Worm (Caenorhabditis elegans) whole organism, young adult: ENCODE data around the gene Y5F2A.4.

ENCODE experiments used
- C17E4.6 ChIP-seq: fragments of 200-800 bp; sonication (Bioruptor generic); IDR thresholded peaks from 2 replicates; pipeline ENCODE4 v1.3.6; 2022; ENCODE audit warnings: missing genetic modification reagents, missing genetic modification characterization, missing compliant biosample characterization
- F22D6.2 ChIP-seq: sonication (generic microtip); optimal IDR thresholded peaks from 2 replicates; lab custom pipeline; 2016; ENCODE audit warnings: mild to moderate bottlenecking, missing genetic modification characterization, missing compliant biosample characterization
- F33H1.4 ChIP-seq: fragments of 200-800 bp; sonication (Bioruptor generic); IDR thresholded peaks from 2 replicates; pipeline ENCODE4 v1.3.6; 2022; ENCODE audit warnings: missing genetic modification reagents, missing genetic modification characterization, missing compliant biosample characterization
- F52B5.7 ChIP-seq: sonication (generic microtip); optimal IDR thresholded peaks from 2 replicates; lab custom pipeline; 2016; ENCODE audit warnings: mild to moderate bottlenecking, missing genetic modification characterization, missing compliant biosample characterization
- F57A8.1 ChIP-seq: fragments of 200-800 bp; sonication (Bioruptor generic); optimal IDR thresholded peaks from 2 replicates; lab custom pipeline; 2018; ENCODE audit warnings: mild to moderate bottlenecking, missing genetic modification characterization, moderate library complexity, missing compliant biosample characterization
- T07F8.4 ChIP-seq: sonication (generic microtip); optimal IDR thresholded peaks from 2 replicates; lab custom pipeline; 2016; ENCODE audit warnings: mild to moderate bottlenecking, missing genetic modification characterization, moderate library complexity, missing compliant biosample characterization
- Y56A3A.18 ChIP-seq: fragments of 200-800 bp; sonication (Bioruptor generic); IDR thresholded peaks from 2 replicates; pipeline ENCODE4 v1.3.6; 2022; ENCODE audit warnings: missing genetic modification reagents, missing genetic modification characterization, missing compliant biosample characterization
- akir-1 ChIP-seq: fragments of 200-800 bp; sonication (Bioruptor generic); optimal IDR thresholded peaks from 2 replicates; lab custom pipeline; 2018; ENCODE audit warnings: mild to moderate bottlenecking, missing genetic modification characterization, moderate library complexity, missing compliant biosample characterization
- ama-1 ChIP-seq, 3 experiments: fragments of 150-350 bp in 1 of 3; sonication (generic microtip) in 2 of 3; optimal IDR thresholded peaks; 2 replicates each; lab custom pipeline; 2014 to 2018; ENCODE audit warnings: missing biosample characterization in 2 of 3, missing genetic modification characterization in 2 of 3, missing genetic modification reagents in 2 of 3
- aptf-2 ChIP-seq: fragments of 200-800 bp; sonication (Bioruptor generic); conservative IDR thresholded peaks from 2 replicates; pipeline ENCODE4 v1.3.6; 2022; ENCODE audit warnings: missing genetic modification reagents, missing genetic modification characterization, missing compliant biosample characterization
- atf-7 ChIP-seq: sonication (generic microtip); optimal IDR thresholded peaks from 2 replicates; lab custom pipeline; 2017; ENCODE audit warnings: mild to moderate bottlenecking, missing genetic modification characterization, missing compliant biosample characterization
- bed-2 ChIP-seq: fragments of 200-800 bp; sonication (Bioruptor generic); IDR thresholded peaks from 2 replicates; pipeline ENCODE4 v1.3.6; 2022; ENCODE audit warnings: missing genetic modification reagents, missing genetic modification characterization, missing compliant biosample characterization
- cebp-2 ChIP-seq: fragments of 200-800 bp; sonication (Bioruptor generic); IDR thresholded peaks from 2 replicates; pipeline ENCODE4 v1.3.6; 2022; ENCODE audit warnings: missing genetic modification characterization, missing compliant biosample characterization
- ceh-27 ChIP-seq: fragments of 200-800 bp; sonication (Bioruptor generic); optimal IDR thresholded peaks from 2 replicates; lab custom pipeline; 2018; ENCODE audit warnings: mild to moderate bottlenecking, missing genetic modification characterization, moderate library complexity, missing compliant biosample characterization
- ceh-58 ChIP-seq: fragments of 200-800 bp; sonication (Bioruptor generic); IDR thresholded peaks from 2 replicates; pipeline ENCODE4 v1.3.6; 2022; ENCODE audit warnings: missing genetic modification characterization, missing compliant biosample characterization
- ceh-79 ChIP-seq: sonication (generic microtip); optimal IDR thresholded peaks from 2 replicates; lab custom pipeline; 2017; ENCODE audit warnings: mild to moderate bottlenecking, missing genetic modification characterization, missing compliant biosample characterization
- chd-7 ChIP-seq: sonication (generic microtip); optimal IDR thresholded peaks from 2 replicates; lab custom pipeline; 2016; ENCODE audit warnings: mild to moderate bottlenecking, missing genetic modification characterization, moderate library complexity, missing compliant biosample characterization
- dox-1 ChIP-seq: fragments of 200-800 bp; sonication (Bioruptor generic); IDR thresholded peaks from 2 replicates; pipeline ENCODE4 v1.3.6; 2022; ENCODE audit warnings: missing genetic modification reagents, missing genetic modification characterization, missing compliant biosample characterization
- him-1 ChIP-seq: sonication (generic microtip); optimal IDR thresholded peaks from 2 replicates; lab custom pipeline; 2016; ENCODE audit warnings: missing genotype, missing genetic modification reagents, missing genetic modification characterization, missing compliant biosample characterization
- hlh-12 ChIP-seq: sonication (generic microtip); optimal IDR thresholded peaks from 2 replicates; lab custom pipeline; 2016; ENCODE audit warnings: missing genetic modification characterization, missing compliant biosample characterization
- hsf-1 ChIP-seq: fragments of 200-800 bp; sonication (Bioruptor generic); IDR thresholded peaks from 2 replicates; pipeline ENCODE4 v1.3.6; 2022; ENCODE audit warnings: missing genetic modification reagents, missing genetic modification characterization, missing compliant biosample characterization
- let-526 ChIP-seq: fragments of 200-800 bp; sonication (Bioruptor generic); IDR thresholded peaks from 2 replicates; pipeline ENCODE4 v1.3.6; 2022; ENCODE audit warnings: missing genetic modification reagents, missing genetic modification characterization, missing compliant biosample characterization
- lin-40 ChIP-seq: sonication (generic microtip); optimal IDR thresholded peaks from 2 replicates; lab custom pipeline; 2016; ENCODE audit warnings: missing genetic modification characterization, mild to moderate bottlenecking, missing compliant biosample characterization, missing genotype, missing genetic modification reagents
- lsl-1 ChIP-seq: fragments of 200-800 bp; sonication (Bioruptor generic); optimal IDR thresholded peaks from 2 replicates; lab custom pipeline; 2018; ENCODE audit warnings: mild to moderate bottlenecking, missing genetic modification characterization, moderate library complexity, missing compliant biosample characterization
- madf-10 ChIP-seq: sonication (generic microtip); optimal IDR thresholded peaks from 2 replicates; lab custom pipeline; 2016; ENCODE audit warnings: mild to moderate bottlenecking, missing genetic modification characterization, missing compliant biosample characterization
- madf-6 ChIP-seq: fragments of 200-800 bp; sonication (Bioruptor generic); IDR thresholded peaks from 2 replicates; pipeline ENCODE4 v1.3.6; 2022; ENCODE audit warnings: missing genetic modification reagents, missing genetic modification characterization, missing compliant biosample characterization
- nfya-1 ChIP-seq: sonication (generic microtip); optimal IDR thresholded peaks from 2 replicates; lab custom pipeline; 2017; ENCODE audit warnings: antibody characterized with exemption, missing compliant biosample characterization, missing genetic modification characterization, borderline replicate concordance; ENCODE audit not compliant: insufficient read depth
- nfya-2 ChIP-seq: fragments of 200-800 bp; sonication (Bioruptor generic); IDR thresholded peaks from 2 replicates; pipeline ENCODE4 v1.3.6; 2022; ENCODE audit warnings: missing genetic modification reagents, missing genetic modification characterization, missing compliant biosample characterization
- nhr-179 ChIP-seq: sonication (generic microtip); optimal IDR thresholded peaks from 2 replicates; lab custom pipeline; 2016; ENCODE audit warnings: mild to moderate bottlenecking, missing genetic modification characterization, missing compliant biosample characterization
- nhr-90 ChIP-seq: sonication (generic microtip); optimal IDR thresholded peaks from 2 replicates; lab custom pipeline; 2016; ENCODE audit warnings: missing genotype, mild to moderate bottlenecking, missing genetic modification characterization, missing compliant biosample characterization
- pha-4 ChIP-seq: fragments of 150-350 bp; sonication (generic microtip); optimal IDR thresholded peaks from 2 replicates; lab custom pipeline; 2014; ENCODE audit warnings: missing biosample characterization, missing genetic modification reagents, missing genetic modification characterization
- rec-8 ChIP-seq, 2 experiments: sonication (generic microtip); optimal IDR thresholded peaks; 2 replicates each; lab custom pipeline; 2016; ENCODE audit warnings: mild to moderate bottlenecking in 2 of 2, missing genetic modification characterization in 2 of 2, missing genetic modification reagents in 2 of 2, missing genotype in 2 of 2, missing biosample characterization in 1 of 2, missing compliant biosample characterization in 1 of 2, moderate library complexity in 1 of 2
- rpc-1 ChIP-seq, 2 experiments: fragments of 150-350 bp in 1 of 2; sonication (generic microtip) in 1 of 2; optimal IDR thresholded peaks; 2 replicates each; lab custom pipeline; 2014 to 2018; ENCODE audit warnings: missing biosample characterization in 1 of 2, missing genetic modification characterization in 1 of 2, missing genetic modification reagents in 1 of 2, missing genotype in 1 of 2
- sdz-38 ChIP-seq: sonication (generic microtip); optimal IDR thresholded peaks from 2 replicates; lab custom pipeline; 2016; ENCODE audit warnings: missing genotype, missing genetic modification characterization, missing compliant biosample characterization
- snpc-1.3 ChIP-seq: sonication (generic microtip); optimal IDR thresholded peaks from 2 replicates; lab custom pipeline; 2017; ENCODE audit warnings: missing genetic modification characterization, mild to moderate bottlenecking, missing compliant biosample characterization, antibody characterized with exemption, moderate library complexity, missing genotype, missing genetic modification reagents; ENCODE audit not compliant: insufficient read depth
- snpc-4 ChIP-seq, 5 experiments: fragments of 150-350 bp in 1 of 5; sonication (generic microtip) in 4 of 5; optimal IDR thresholded peaks; 2 replicates each; lab custom pipeline; 2014 to 2018; ENCODE audit warnings: missing genetic modification characterization in 5 of 5, missing biosample characterization in 3 of 5, antibody characterized with exemption in 2 of 5, mild to moderate bottlenecking in 2 of 5, missing compliant biosample characterization in 2 of 5, missing genotype in 2 of 5, moderate library complexity in 2 of 5, missing genetic modification reagents in 1 of 5
- somi-1 ChIP-seq: fragments of 200-800 bp; sonication (Bioruptor generic); optimal IDR thresholded peaks from 2 replicates; lab custom pipeline; 2018; ENCODE audit warnings: mild to moderate bottlenecking, missing genetic modification characterization, missing compliant biosample characterization
- sptf-2 ChIP-seq: fragments of 200-800 bp; sonication (Bioruptor generic); optimal IDR thresholded peaks from 2 replicates; lab custom pipeline; 2018; ENCODE audit warnings: mild to moderate bottlenecking, missing genetic modification characterization, missing compliant biosample characterization
- tbp1 ChIP-seq: fragments of 200-800 bp; sonication (Bioruptor generic); optimal IDR thresholded peaks from 2 replicates; lab custom pipeline; 2018; ENCODE audit warnings: mild to moderate bottlenecking, missing genetic modification characterization, missing compliant biosample characterization
- tlf-1 ChIP-seq: fragments of 200-800 bp; sonication (Bioruptor generic); optimal IDR thresholded peaks from 2 replicates; lab custom pipeline; 2018; ENCODE audit warnings: mild to moderate bottlenecking, missing genetic modification characterization, missing compliant biosample characterization
- xnd-1 ChIP-seq: sonication (generic microtip); optimal IDR thresholded peaks from 2 replicates; lab custom pipeline; 2016; ENCODE audit warnings: missing genotype, missing genetic modification reagents, missing genetic modification characterization, missing compliant biosample characterization
- ztf-3 ChIP-seq: fragments of 200-800 bp; sonication (Bioruptor generic); optimal IDR thresholded peaks from 2 replicates; lab custom pipeline; 2018; ENCODE audit warnings: mild to moderate bottlenecking, missing genetic modification characterization, missing compliant biosample characterization

Gene Y5F2A.4

ce11 chrIV:11119972-11120562 lies 41.7 kb upstream of the Y5F2A.4 start:
- peak; percentile 5 for TF ChIP-seq ama-1 (optimal IDR thresholded peaks at IDR 0.05; lab: Kevin White, UChicago)
- no peak for TF ChIP-seq ama-1 (GFP tag; optimal IDR thresholded peaks at IDR 0.05; lab: Kevin White, UChicago)
- TF ChIP-seq T07F8.4 (tag; lab: Kevin White, UChicago) = no peak
- no peak for TF ChIP-seq nhr-179 (tag; lab: Kevin White, UChicago)

ce11 chrIV:11118837-11119491 lies 40.6 kb upstream of the Y5F2A.4 start, which contains the start of the genes imp-2 and enpl-1:
TSS of gene imp-2 (minus strand) at chrIV:11118887.
TSS of gene enpl-1 (plus strand) at chrIV:11119298.
- TF ChIP-seq madf-6 (GFP tag; lab: Robert Waterston, UW) (peak; percentile 60; the same call in 1 of the 2 replicates), hlh-12 (tag; lab: Kevin White, UChicago) (no peak), lin-40 (tag; lab: Kevin White, UChicago) (peak; percentile 85), bed-2 (GFP tag; lab: Robert Waterston, UW) (no peak), T07F8.4 (tag; lab: Kevin White, UChicago) (no peak), hsf-1 (GFP tag; lab: Robert Waterston, UW) (no peak), rpc-1 (optimal IDR thresholded peaks at IDR 0.05; lab: Kevin White, UChicago) (no peak), rpc-1 (tag; optimal IDR thresholded peaks at IDR 0.05; lab: Kevin White, UChicago) (peak; percentile 5), ztf-3 (GFP tag; lab: Kevin White, UChicago) (no peak), lsl-1 (GFP tag; lab: Kevin White, UChicago) (peak; percentile 67), C17E4.6 (no peak), tlf-1 (GFP tag; lab: Kevin White, UChicago) (peak; percentile 86), nhr-90 (tag; lab: Kevin White, UChicago) (peak; percentile 82), tbp1 (GFP tag; lab: Kevin White, UChicago) (peak; percentile 65), F22D6.2 (tag; lab: Kevin White, UChicago) (peak; percentile 51), akir-1 (peak; percentile 37), xnd-1 (tag; lab: Kevin White, UChicago) (no peak), somi-1 (peak; percentile 74), Y56A3A.18 (GFP tag; lab: Robert Waterston, UW) (no peak), snpc-4 (GFP tag; optimal IDR thresholded peaks at IDR 0.05; lab: Kevin White, UChicago) (no peak), snpc-4 (tag; optimal IDR thresholded peaks at IDR 0.05; lab: Kevin White, UChicago) (peak in 3 of 4 experiments; percentile 68 to 78 (median 71)), sptf-2 (GFP tag; lab: Kevin White, UChicago) (no peak), F33H1.4 (GFP tag; lab: Robert Waterston, UW) (peak; percentile 63), nfya-1 (tag; lab: Kevin White, UChicago) (no peak), F52B5.7 (no peak), ceh-79 (no peak), ama-1 (optimal IDR thresholded peaks at IDR 0.05; lab: Kevin White, UChicago) (no peak), ama-1 (GFP tag; optimal IDR thresholded peaks at IDR 0.05; lab: Kevin White, UChicago) (peak in 1 of 2 experiments; percentile 41), cebp-2 (GFP tag; lab: Robert Waterston, UW) (no peak), madf-10 (tag; lab: Kevin White, UChicago) (peak; percentile 77), rec-8 (tag; optimal IDR thresholded peaks at IDR 0.05; lab: Kevin White, UChicago) (no peak), pha-4 (tag; lab: Kevin White, UChicago) (no peak), ceh-58 (GFP tag; lab: Robert Waterston, UW) (no peak), let-526 (GFP tag; lab: Robert Waterston, UW) (peak; percentile 40; the same call in 1 of the 2 replicates), nfya-2 (GFP tag; lab: Robert Waterston, UW) (no peak), atf-7 (tag; lab: Kevin White, UChicago) (peak; percentile 63), snpc-1.3 (peak; percentile 3), F57A8.1 (peak; percentile 40), aptf-2 (no peak), dox-1 (peak; percentile 96), sdz-38 (no peak), chd-7 (tag; lab: Kevin White, UChicago) (peak; percentile 79), him-1 (tag; lab: Kevin White, UChicago) (no peak), ceh-27 (GFP tag; lab: Kevin White, UChicago) (peak; percentile 88)
